Fruit fly (Drosophila melanogaster) whole organism, prepupa: ENCODE data around the gene Prdm13.
A peak's percentile ranks its signal among the peaks of the same experiment; 100 is the strongest.

ENCODE experiments used
- Blimp-1 ChIP-seq: fragments of 200-800 bp; sonication (Bioruptor generic); optimal IDR thresholded peaks from 3 replicates; lab custom pipeline; 2017; ENCODE audit warnings: missing biosample characterization, missing genetic modification characterization, mild to moderate bottlenecking, moderate library complexity, missing genetic modification reagents
- CG10631 ChIP-seq: fragments of 200-800 bp; sonication (Bioruptor generic); optimal IDR thresholded peaks from 2 replicates; lab custom pipeline; 2016; ENCODE audit warnings: missing biosample characterization, missing genetic modification characterization
- CG11294 ChIP-seq: fragments of 200-800 bp; sonication (Bioruptor generic); IDR thresholded peaks from 2 replicates; pipeline ENCODE4 v1.3.6; 2022; ENCODE audit warnings: missing biosample characterization, missing genetic modification characterization
- CG11902 ChIP-seq: fragments of 200-800 bp; sonication (Bioruptor generic); optimal IDR thresholded peaks from 3 replicates; lab custom pipeline; 2016; ENCODE audit warnings: missing biosample characterization, missing genetic modification characterization
- CG1621 ChIP-seq: fragments of 200-800 bp; sonication (Bioruptor generic); optimal IDR thresholded peaks from 3 replicates; lab custom pipeline; 2018; ENCODE audit warnings: missing biosample characterization, mild to moderate bottlenecking, missing genetic modification characterization
- CG16779 ChIP-seq: fragments of 200-800 bp; sonication (Bioruptor generic); optimal IDR thresholded peaks from 3 replicates; lab custom pipeline; 2017; ENCODE audit warnings: missing biosample characterization, mild to moderate bottlenecking, missing genetic modification characterization
- CG3032 ChIP-seq: fragments of 200-800 bp; optimal IDR thresholded peaks from 2 replicates; lab custom pipeline; 2019; ENCODE audit warnings: missing biosample characterization, mild to moderate bottlenecking, missing genetic modification characterization, moderate library complexity
- CG31627 ChIP-seq: fragments of 200-800 bp; sonication (Bioruptor generic); optimal IDR thresholded peaks from 3 replicates; lab custom pipeline; 2016; ENCODE audit warnings: missing biosample characterization, missing genetic modification characterization
- CG32006 ChIP-seq: fragments of 200-800 bp; sonication (Bioruptor generic); optimal IDR thresholded peaks from 3 replicates; lab custom pipeline; 2017; ENCODE audit warnings: missing biosample characterization, mild to moderate bottlenecking, missing genetic modification characterization
- CG34406 ChIP-seq: fragments of 200-800 bp; sonication (Bioruptor generic); optimal IDR thresholded peaks from 3 replicates; lab custom pipeline; 2016; ENCODE audit warnings: missing biosample characterization, missing genetic modification characterization
- CG4318 ChIP-seq: fragments of 200-800 bp; sonication (Bioruptor generic); optimal IDR thresholded peaks from 3 replicates; lab custom pipeline; 2017; ENCODE audit warnings: missing biosample characterization, mild to moderate bottlenecking, missing genetic modification characterization
- CG6163 ChIP-seq: fragments of 200-800 bp; sonication (Bioruptor generic); IDR thresholded peaks from 3 replicates; pipeline ENCODE4 v1.3.6; 2022; ENCODE audit warnings: missing biosample characterization, missing genetic modification characterization
- CG6276 ChIP-seq: fragments of 200-800 bp; sonication (Bioruptor generic); optimal IDR thresholded peaks from 2 replicates; lab custom pipeline; 2017; ENCODE audit warnings: missing biosample characterization, mild to moderate bottlenecking, missing genetic modification characterization
- CG6808 ChIP-seq: fragments of 200-800 bp; sonication (Bioruptor generic); optimal IDR thresholded peaks from 3 replicates; lab custom pipeline; 2017; ENCODE audit warnings: missing biosample characterization, missing genetic modification characterization, mild to moderate bottlenecking, moderate library complexity, missing genetic modification reagents
- CG7368 ChIP-seq: fragments of 200-800 bp; sonication (Bioruptor generic); optimal IDR thresholded peaks from 3 replicates; lab custom pipeline; 2016; ENCODE audit warnings: missing biosample characterization, missing genetic modification characterization
- CG8119 ChIP-seq: fragments of 200-800 bp; sonication (Bioruptor generic); IDR thresholded peaks from 3 replicates; pipeline ENCODE4 v1.3.6; 2022; ENCODE audit warnings: missing biosample characterization, missing genetic modification characterization
- CG8319 ChIP-seq: fragments of 200-800 bp; sonication (Bioruptor generic); optimal IDR thresholded peaks from 3 replicates; lab custom pipeline; 2016; ENCODE audit warnings: missing biosample characterization, missing genetic modification characterization
- CG8632 ChIP-seq: fragments of 200-800 bp; sonication (Bioruptor generic); optimal IDR thresholded peaks from 3 replicates; lab custom pipeline; 2016; ENCODE audit warnings: missing biosample characterization, missing genetic modification characterization
- Eip78C ChIP-seq: fragments of 200-800 bp; sonication (Bioruptor generic); peaks from one replicate; lab custom pipeline; 2016; ENCODE audit warnings: missing biosample characterization, missing genetic modification characterization
- Eip93F ChIP-seq: fragments of 200-800 bp; sonication (Bioruptor generic); optimal IDR thresholded peaks from 2 replicates; lab custom pipeline; 2016; ENCODE audit warnings: missing biosample characterization, mild to moderate bottlenecking, missing genetic modification characterization
- Ets96B ChIP-seq: fragments of 200-800 bp; optimal IDR thresholded peaks from 2 replicates; lab custom pipeline; 2019; ENCODE audit warnings: missing biosample characterization, mild to moderate bottlenecking, missing genetic modification characterization, moderate library complexity
- Gug ChIP-seq: fragments of 200-800 bp; sonication (Bioruptor generic); IDR thresholded peaks from 2 replicates; pipeline ENCODE4 v1.3.6; 2022; ENCODE audit warnings: missing biosample characterization, missing genetic modification characterization
- Hr38 ChIP-seq: sonication (Bioruptor generic); optimal IDR thresholded peaks from 2 replicates; lab custom pipeline; 2016; ENCODE audit warnings: missing biosample characterization, missing genetic modification characterization
- Hr39 ChIP-seq: fragments of 200-800 bp; sonication (Bioruptor generic); optimal IDR thresholded peaks from 2 replicates; lab custom pipeline; 2016; ENCODE audit warnings: missing biosample characterization, missing genetic modification characterization
- Hr4 ChIP-seq: fragments of 200-800 bp; sonication (Bioruptor generic); optimal IDR thresholded peaks from 3 replicates; lab custom pipeline; 2016; ENCODE audit warnings: missing biosample characterization, missing genetic modification characterization
- Lpt ChIP-seq: fragments of 200-800 bp; sonication (Bioruptor generic); optimal IDR thresholded peaks from 3 replicates; lab custom pipeline; 2016; ENCODE audit warnings: missing biosample characterization, missing genetic modification characterization
- Met ChIP-seq: fragments of 200-800 bp; sonication (Bioruptor generic); optimal IDR thresholded peaks from 3 replicates; lab custom pipeline; 2016; ENCODE audit warnings: missing biosample characterization, missing genetic modification characterization
- OdsH ChIP-seq: fragments of 200-800 bp; sonication (Bioruptor generic); optimal IDR thresholded peaks from 3 replicates; lab custom pipeline; 2016; ENCODE audit warnings: missing biosample characterization, missing genetic modification characterization
- Sox102F ChIP-seq: fragments of 200-800 bp; sonication (Bioruptor generic); optimal IDR thresholded peaks from 2 replicates; lab custom pipeline; 2016; ENCODE audit warnings: missing biosample characterization, mild to moderate bottlenecking, missing genetic modification characterization
- Sox14 ChIP-seq: fragments of 200-800 bp; sonication (Bioruptor generic); optimal IDR thresholded peaks from 3 replicates; lab custom pipeline; 2016; ENCODE audit warnings: missing biosample characterization, missing genetic modification characterization
- Sox15 ChIP-seq: fragments of 200-800 bp; sonication (Bioruptor generic); optimal IDR thresholded peaks from 3 replicates; lab custom pipeline; 2016; ENCODE audit warnings: missing biosample characterization, missing genetic modification characterization
- achi ChIP-seq: fragments of 200-800 bp; sonication (Bioruptor generic); optimal IDR thresholded peaks from 3 replicates; lab custom pipeline; 2016; ENCODE audit warnings: missing biosample characterization, missing genetic modification characterization
- acj6 ChIP-seq: fragments of 200-800 bp; sonication (Bioruptor generic); optimal IDR thresholded peaks from 3 replicates; lab custom pipeline; 2016; ENCODE audit warnings: missing biosample characterization, missing genetic modification characterization
- dac ChIP-seq: fragments of 200-800 bp; sonication (Bioruptor generic); optimal IDR thresholded peaks from 2 replicates; lab custom pipeline; 2017; ENCODE audit warnings: missing biosample characterization, mild to moderate bottlenecking, missing genetic modification characterization
- eg ChIP-seq: fragments of 200-800 bp; sonication (Bioruptor generic); IDR thresholded peaks from 3 replicates; pipeline ENCODE4 v1.3.6; 2022; ENCODE audit warnings: missing biosample characterization, missing genetic modification characterization
- esn ChIP-seq: fragments of 200-800 bp; sonication (Bioruptor generic); optimal IDR thresholded peaks from 2 replicates; lab custom pipeline; 2016; ENCODE audit warnings: missing biosample characterization, mild to moderate bottlenecking, missing genetic modification characterization, moderate library complexity
- fd59A ChIP-seq: fragments of 200-800 bp; sonication (Bioruptor generic); optimal IDR thresholded peaks from 2 replicates; lab custom pipeline; 2017; ENCODE audit warnings: missing biosample characterization, mild to moderate bottlenecking, missing genetic modification characterization, missing genetic modification reagents
- fd85E ChIP-seq: fragments of 200-800 bp; sonication (Bioruptor generic); optimal IDR thresholded peaks from 3 replicates; lab custom pipeline; 2016; ENCODE audit warnings: missing biosample characterization, missing genetic modification characterization
- fkh ChIP-seq: fragments of 200-800 bp; sonication (Bioruptor generic); optimal IDR thresholded peaks from 3 replicates; lab custom pipeline; 2017; ENCODE audit warnings: missing biosample characterization, mild to moderate bottlenecking, missing genetic modification characterization, moderate library complexity
- lz ChIP-seq: fragments of 200-800 bp; sonication (Bioruptor generic); optimal IDR thresholded peaks from 3 replicates; lab custom pipeline; 2016; ENCODE audit warnings: missing biosample characterization, missing genetic modification characterization
- net ChIP-seq: fragments of 200-800 bp; sonication (Bioruptor generic); optimal IDR thresholded peaks from 3 replicates; lab custom pipeline; 2016; ENCODE audit warnings: missing biosample characterization, missing genetic modification characterization
- pdm3 ChIP-seq: fragments of 200-800 bp; sonication (Bioruptor generic); optimal IDR thresholded peaks from 3 replicates; lab custom pipeline; 2016; ENCODE audit warnings: missing biosample characterization, missing genetic modification characterization
- salr ChIP-seq, 2 experiments: fragments of 200-800 bp; sonication (Bioruptor generic); optimal IDR thresholded peaks; 3 replicates each; lab custom pipeline; 2016 to 2018; ENCODE audit warnings: missing biosample characterization in 2 of 2, missing genetic modification characterization in 2 of 2, mild to moderate bottlenecking in 1 of 2
- ss ChIP-seq, 2 experiments: fragments of 200-800 bp; sonication (Bioruptor generic); optimal IDR thresholded peaks; 2 replicates in 1 of 2; 3 replicates in 1 of 2; lab custom pipeline; 2017 to 2018; ENCODE audit warnings: mild to moderate bottlenecking in 2 of 2, missing biosample characterization in 2 of 2, missing genetic modification characterization in 2 of 2, moderate library complexity in 1 of 2
- svp ChIP-seq: fragments of 200-800 bp; sonication (Bioruptor generic); peaks from one replicate; lab custom pipeline; 2016; ENCODE audit warnings: missing biosample characterization, missing genetic modification characterization
- topi ChIP-seq: fragments of 200-800 bp; sonication (Bioruptor generic); optimal IDR thresholded peaks from 3 replicates; lab custom pipeline; 2016; ENCODE audit warnings: missing biosample characterization, missing genetic modification characterization

Prdm13 gene

DNA sequence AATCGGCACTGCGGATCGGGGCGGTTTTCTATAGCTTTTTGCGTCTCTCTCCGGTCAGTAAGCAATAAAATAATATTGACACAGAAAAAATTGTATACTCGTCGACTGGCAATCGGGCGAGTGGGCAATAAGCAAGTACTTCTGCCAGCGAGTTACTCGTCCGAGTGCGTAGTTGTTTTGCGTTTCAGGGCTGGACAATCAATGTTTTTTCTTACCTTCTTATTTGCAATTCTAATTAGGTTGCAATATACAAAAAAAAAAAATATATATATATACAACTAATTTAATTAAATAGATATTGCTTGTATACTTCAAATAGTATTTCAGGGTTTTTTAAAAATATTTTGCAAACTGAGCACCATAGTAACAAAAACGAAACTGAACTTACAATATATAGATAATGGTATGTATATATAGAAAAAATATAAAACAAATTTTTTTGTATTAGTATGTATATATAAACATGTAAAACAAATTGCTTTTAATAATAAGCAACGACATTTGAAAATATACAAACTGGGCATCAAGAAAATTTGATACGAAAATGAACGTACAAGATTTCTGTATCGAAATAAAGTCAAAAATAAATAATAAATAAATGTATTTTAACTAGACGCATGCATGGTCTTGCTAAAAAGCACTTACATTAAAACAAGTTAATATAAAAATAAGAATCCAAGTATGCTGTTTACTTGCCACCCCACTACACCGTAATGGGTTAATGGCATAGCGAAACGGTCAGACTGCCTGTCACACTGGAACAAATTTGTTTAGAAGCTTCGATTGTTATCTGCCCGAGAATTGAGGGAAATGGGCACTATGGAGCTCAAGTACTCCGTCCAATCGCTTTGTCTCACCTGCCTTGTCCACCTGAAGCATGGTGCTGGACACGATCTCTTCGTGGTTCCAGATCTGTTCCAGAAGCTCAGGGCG lies 26.3 kb downstream of the Prdm13 start, which contains the start of the genes D19A and CG7386 (continued):
- peak; percentile 66 for TF ChIP-seq CG6163
- peak; percentile 59 for TF ChIP-seq Met
- TF ChIP-seq Sox14 (GFP tag; lab: Kevin White, UChicago) = peak; percentile 50
- TF ChIP-seq achi = peak; percentile 56
- peak; percentile 53; the same call in 2 of the 3 replicates for TF ChIP-seq eg (GFP tag; lab: Robert Waterston, UW)
- peak; percentile 67 for TF ChIP-seq esn (GFP tag; lab: Kevin White, UChicago)
- no peak for TF ChIP-seq CG6276 (GFP tag; lab: Kevin White, UChicago)
- no peak for TF ChIP-seq dac (GFP tag; lab: Kevin White, UChicago)
- TF ChIP-seq Lpt (GFP tag; lab: Kevin White, UChicago) = peak; percentile 10
- TF ChIP-seq OdsH = peak; percentile 37
- TF ChIP-seq Eip93F (GFP tag; lab: Kevin White, UChicago) = no peak
- peak; percentile 20 for TF ChIP-seq Sox15
- no peak for TF ChIP-seq fd85E (GFP tag; lab: Kevin White, UChicago)
- TF ChIP-seq Eip78C (GFP tag; lab: Kevin White, UChicago) = peak; percentile 61
- TF ChIP-seq CG8319 (GFP tag; lab: Kevin White, UChicago) = no peak
- peak; percentile 11 for TF ChIP-seq Ets96B (tag; lab: Kevin White, UChicago)
- no peak for TF ChIP-seq CG4318 (GFP tag; lab: Kevin White, UChicago)
- TF ChIP-seq net (GFP tag; lab: Kevin White, UChicago) = no peak
- TF ChIP-seq CG7368 = no peak
- TF ChIP-seq fd59A (GFP tag; lab: Kevin White, UChicago) = peak; percentile 1
- peak; percentile 38 for TF ChIP-seq CG34406
- peak; percentile 42 for TF ChIP-seq acj6 (GFP tag; lab: Kevin White, UChicago)
- peak; percentile 42 for TF ChIP-seq CG3032
- TF ChIP-seq CG8119 (GFP tag; lab: Robert Waterston, UW) = peak; percentile 25; the same call in 1 of the 3 replicates
- peak; percentile 50 for TF ChIP-seq topi (GFP tag; lab: Kevin White, UChicago)
- no peak for TF ChIP-seq Hr38 (GFP tag; lab: Kevin White, UChicago)
- peak; percentile 56 for TF ChIP-seq CG32006 (GFP tag; lab: Kevin White, UChicago)

DNA sequence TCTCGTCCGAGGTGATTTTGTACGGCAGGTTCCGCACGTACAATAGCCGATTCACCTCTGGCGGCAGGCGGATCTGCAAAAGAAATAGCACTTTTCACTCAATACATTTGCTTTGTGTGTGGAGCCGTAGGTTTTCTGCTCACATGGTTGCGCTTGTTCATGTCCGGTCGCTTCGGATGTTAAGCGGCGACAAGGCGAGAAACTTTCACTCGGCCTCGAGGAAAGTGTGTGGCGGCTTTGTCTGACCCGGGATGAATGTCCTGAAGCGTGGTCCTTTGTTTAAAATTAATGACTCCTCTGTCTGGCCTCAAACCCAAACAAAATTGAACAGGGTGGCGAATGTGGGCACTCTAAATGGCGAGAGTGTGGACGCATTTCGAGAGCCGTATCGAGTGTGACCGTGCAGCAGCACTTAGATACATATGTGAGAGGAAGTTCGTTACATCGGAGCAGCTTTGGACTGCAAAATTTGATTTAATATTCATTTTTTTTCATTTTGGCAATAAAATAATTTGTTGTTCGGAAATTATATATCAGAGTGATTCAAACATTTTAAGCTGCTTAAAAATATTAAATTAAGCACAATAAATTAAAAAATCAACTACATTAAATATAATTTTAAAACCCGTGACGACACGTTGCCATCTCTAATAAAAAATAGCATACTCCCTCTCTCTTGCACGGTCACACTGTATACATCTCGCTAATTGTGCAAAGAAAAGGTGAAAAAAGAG lies 30.1 kb downstream of the Prdm13 start, which contains the start of the genes Sf3b6 and Tnpo:
Sf3b6 (minus strand) TSS at position 358 of the 734 bp plus-strand sequence.
Tnpo (plus strand) TSS at position 659 of the 734 bp plus-strand sequence.
- TF ChIP-seq salr (GFP tag; optimal IDR thresholded peaks at IDR 0.05; lab: Kevin White, UChicago) (no peak), CG1621 (no peak), Hr4 (no peak), CG11902 (GFP tag; lab: Kevin White, UChicago) (peak; percentile 81), CG31627 (peak; percentile 90), esn (GFP tag; lab: Kevin White, UChicago) (peak; percentile 88), lz (GFP tag; lab: Kevin White, UChicago) (peak; percentile 86), Sox14 (GFP tag; lab: Kevin White, UChicago) (peak; percentile 79), ss (GFP tag; optimal IDR thresholded peaks at IDR 0.05; lab: Kevin White, UChicago) (no peak), CG6808 (GFP tag; lab: Kevin White, UChicago) (no peak), CG8632 (peak; percentile 70), Blimp-1 (no peak), achi (no peak), CG7368 (peak; percentile 47), fkh (GFP tag; lab: Kevin White, UChicago) (no peak), Gug (GFP tag; lab: Robert Waterston, UW) (no peak; the same call in 1 of the 2 replicates), CG16779 (tag; lab: Kevin White, UChicago) (no peak), CG4318 (GFP tag; lab: Kevin White, UChicago) (no peak), CG11294 (peak; percentile 71; the same call in 1 of the 2 replicates), CG8119 (GFP tag; lab: Robert Waterston, UW) (no peak; the same call in 1 of the 3 replicates), CG6276 (GFP tag; lab: Kevin White, UChicago) (no peak), Hr39 (GFP tag; lab: Kevin White, UChicago) (peak; percentile 86), CG6163 (no peak), net (GFP tag; lab: Kevin White, UChicago) (no peak), svp (GFP tag; lab: Kevin White, UChicago) (no peak), CG34406 (no peak), CG10631 (GFP tag; lab: Kevin White, UChicago) (peak; percentile 87), pdm3 (GFP tag; lab: Kevin White, UChicago) (no peak), Sox102F (GFP tag; lab: Kevin White, UChicago) (no peak)
